Worm (Caenorhabditis elegans) whole organism, young adult: ENCODE measurements around the gene R160.4.
"Not testable (repeated sequence)": the region's sequence is repeated elsewhere in the genome, so short reads cannot be mapped to it uniquely, and the experiment has no call there.

Source experiments
- C06A6.2 ChIP-seq: fragments of 200-800 bp; sonication (Bioruptor generic); conservative IDR thresholded peaks from 2 replicates; pipeline ENCODE4 v1.3.6; 2022; ENCODE audit warnings: missing genetic modification characterization, missing compliant biosample characterization
- F10E7.11 ChIP-seq: sonication (generic microtip); optimal IDR thresholded peaks from 2 replicates; lab custom pipeline; 2017; ENCODE audit warnings: mild to moderate bottlenecking, missing genetic modification characterization, moderate library complexity, missing compliant biosample characterization
- F57C9.4 ChIP-seq: sonication (generic microtip); optimal IDR thresholded peaks from 2 replicates; lab custom pipeline; 2017; ENCODE audit warnings: mild to moderate bottlenecking, missing genetic modification characterization, missing compliant biosample characterization
- ZK185.1 ChIP-seq: sonication (generic microtip); optimal IDR thresholded peaks from 2 replicates; lab custom pipeline; 2016; ENCODE audit warnings: mild to moderate bottlenecking, missing genetic modification characterization, missing compliant biosample characterization; ENCODE audit not compliant: poor library complexity, severe bottlenecking
- aptf-3 ChIP-seq: fragments of 200-800 bp; sonication (Bioruptor generic); IDR thresholded peaks from 2 replicates; pipeline ENCODE4 v1.3.6; 2022; ENCODE audit warnings: missing genetic modification characterization, missing compliant biosample characterization
- ceh-79 ChIP-seq: sonication (generic microtip); optimal IDR thresholded peaks from 2 replicates; lab custom pipeline; 2017; ENCODE audit warnings: mild to moderate bottlenecking, missing genetic modification characterization, missing compliant biosample characterization
- egrh-3 ChIP-seq: fragments of 200-800 bp; sonication (Bioruptor generic); IDR thresholded peaks from 2 replicates; pipeline ENCODE4 v1.3.6; 2022; ENCODE audit warnings: missing genetic modification reagents, missing genetic modification characterization, missing compliant biosample characterization
- ekl-4 ChIP-seq: fragments of 200-800 bp; sonication (Bioruptor generic); IDR thresholded peaks from 2 replicates; pipeline ENCODE4 v1.3.6; 2022; ENCODE audit warnings: missing genetic modification reagents, missing genetic modification characterization, missing compliant biosample characterization
- gei-17 ChIP-seq: fragments of 200-800 bp; sonication (Bioruptor generic); optimal IDR thresholded peaks from 2 replicates; lab custom pipeline; 2018; ENCODE audit warnings: mild to moderate bottlenecking, missing genetic modification characterization, missing compliant biosample characterization
- snpc-4 ChIP-seq, 5 experiments: fragments of 150-350 bp in 1 of 5; sonication (generic microtip) in 4 of 5; optimal IDR thresholded peaks; 2 replicates each; lab custom pipeline; 2014 to 2018; ENCODE audit warnings: missing genetic modification characterization in 5 of 5, missing biosample characterization in 3 of 5, antibody characterized with exemption in 2 of 5, mild to moderate bottlenecking in 2 of 5, missing compliant biosample characterization in 2 of 5, missing genotype in 2 of 5, moderate library complexity in 2 of 5, missing genetic modification reagents in 1 of 5

DNA sequence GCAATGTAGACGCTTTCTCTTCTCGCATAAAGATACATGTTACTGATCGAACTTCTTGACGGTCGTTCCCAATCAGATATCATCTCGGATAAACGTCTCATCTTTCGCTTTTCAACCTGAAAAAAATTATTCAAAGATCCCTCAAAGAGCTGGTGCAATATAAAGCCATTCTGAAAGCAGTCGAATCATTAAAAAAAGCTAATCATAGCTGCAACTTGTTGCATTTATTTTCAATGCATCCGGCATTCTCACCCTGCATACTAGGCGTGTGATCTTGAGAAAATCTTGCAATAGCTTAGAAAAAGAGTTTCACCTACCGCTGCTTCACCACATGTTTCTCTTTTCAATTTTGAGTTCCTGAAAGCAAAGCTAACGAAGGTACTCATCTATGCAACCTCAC, 36.4 kb downstream of the R160.4 start, which contains the start of gene C24A8.6:
- not testable (repeated sequence) for TF ChIP-seq aptf-3 (GFP tag; lab: Robert Waterston, UW); F57C9.4 (tag; lab: Kevin White, UChicago); gei-17 (GFP tag; lab: Kevin White, UChicago); egrh-3 (GFP tag; lab: Robert Waterston, UW); ZK185.1 (tag; lab: Kevin White, UChicago); ceh-79 (tag; lab: Kevin White, UChicago); ekl-4; snpc-4 (GFP tag; optimal IDR thresholded peaks at IDR 0.05; lab: Kevin White, UChicago); snpc-4 (tag; optimal IDR thresholded peaks at IDR 0.05; lab: Kevin White, UChicago); F10E7.11 (tag; lab: Kevin White, UChicago); C06A6.2 (GFP tag; lab: Robert Waterston, UW)
